Fruit fly (Drosophila melanogaster): Measurements from ENCODE around the gene CG32240.

CG32240 gene

DNA sequence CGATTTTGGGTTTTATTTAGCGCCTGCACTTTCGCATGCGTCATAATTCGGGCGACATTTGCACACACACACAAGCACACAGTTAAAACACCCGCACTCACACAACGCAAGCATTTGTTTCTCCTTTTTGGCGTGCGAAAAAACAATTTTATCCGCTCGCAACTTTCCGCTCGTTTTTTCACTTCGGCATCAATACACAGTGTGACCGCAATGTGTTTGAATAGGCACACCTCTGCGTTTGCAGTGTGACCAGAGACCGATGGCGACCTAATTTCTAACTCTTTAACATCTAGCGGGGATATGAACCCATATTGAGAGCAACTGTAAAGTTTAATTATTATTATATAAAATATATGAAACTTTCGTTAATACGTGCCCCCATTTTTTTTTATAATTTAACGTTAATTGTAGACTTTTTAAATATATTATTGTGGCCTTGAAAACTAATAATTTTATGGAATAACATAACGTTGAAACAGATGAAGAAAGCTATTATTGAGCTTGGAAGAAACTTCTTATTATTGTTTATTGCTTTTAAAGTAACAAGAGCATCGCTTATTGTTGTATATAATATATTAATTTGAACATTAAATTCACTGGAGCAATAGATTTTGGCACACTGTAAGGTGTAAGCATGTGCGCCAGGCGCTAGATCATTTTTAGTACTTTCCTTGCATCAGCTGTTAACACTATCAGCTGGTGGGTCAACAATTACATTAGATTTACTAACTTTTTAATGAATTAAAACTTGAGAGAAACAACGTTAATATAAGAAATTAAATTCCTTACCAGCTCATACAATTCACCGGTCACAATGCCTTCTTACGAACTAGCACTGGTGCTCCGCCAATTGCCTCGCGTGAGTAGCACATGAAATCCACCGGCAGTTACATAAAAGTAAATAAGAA lies 17.3 kb downstream of the CG32240 start, which contains the start of the genes Cip4 and mRpS6 (continued):
- TF ChIP-seq nerfin-1 (tag; optimal IDR thresholded peaks at IDR 0.05), result no peak
- TF ChIP-seq CG15479 (GFP tag; optimal IDR thresholded peaks at IDR 0.05), result peak; percentile 51
- no peak for TF ChIP-seq scrt (GFP tag; optimal IDR thresholded peaks at IDR 0.05)
- TF ChIP-seq Stat92E (GFP tag; optimal IDR thresholded peaks at IDR 0.05), result no peak
- no peak; the same call in 2 of the 3 replicates for TF ChIP-seq z (GFP tag; IDR thresholded peaks at IDR 0.05)
- TF ChIP-seq CG4707 (GFP tag; optimal IDR thresholded peaks at IDR 0.05), result no peak
- peak; percentile 87 for TF ChIP-seq CG13775 (GFP tag; optimal IDR thresholded peaks at IDR 0.05)
- peak; percentile 53; the same call in 1 of the 3 replicates for TF ChIP-seq jigr1 (GFP tag; IDR thresholded peaks at IDR 0.05)
- TF ChIP-seq yki (optimal IDR thresholded peaks at IDR 0.05), result no peak
- no peak for TF ChIP-seq CG10274 (GFP tag; optimal IDR thresholded peaks at IDR 0.05)
- TF ChIP-seq PHDP (tag; optimal IDR thresholded peaks at IDR 0.05), result peak; percentile 84
- peak; percentile 56 for TF ChIP-seq salm (tag; optimal IDR thresholded peaks at IDR 0.05)
- peak; percentile 59 for TF ChIP-seq CG33557 (GFP tag; optimal IDR thresholded peaks at IDR 0.05)
- TF ChIP-seq CG12071 (GFP tag; optimal IDR thresholded peaks at IDR 0.05), result no peak
- TF ChIP-seq lov (optimal IDR thresholded peaks at IDR 0.05), result no peak
- TF ChIP-seq lov (GFP tag; IDR thresholded peaks at IDR 0.05), result peak; percentile 65; the same call in 2 of the 3 replicates
- TF ChIP-seq CG1603 (tag; optimal IDR thresholded peaks at IDR 0.05), result peak; percentile 32
- no peak; the same call in 2 of the 3 replicates for TF ChIP-seq CG34224 (GFP tag; IDR thresholded peaks at IDR 0.05; ENCODE audit: partially characterized antibody)
- TF ChIP-seq CG31224 (GFP tag; IDR thresholded peaks at IDR 0.05), result peak; percentile 51; the same call in 1 of the 2 replicates
- no peak for TF ChIP-seq hbn (GFP tag; IDR thresholded peaks at IDR 0.05; ENCODE audit: partially characterized antibody)
- peak; percentile 76 for TF ChIP-seq CG10462 (GFP tag; optimal IDR thresholded peaks at IDR 0.05)
- no peak for TF ChIP-seq CG8290 (GFP tag; optimal IDR thresholded peaks at IDR 0.05)
- peak in 1 of 2 experiments; percentile 75 for TF ChIP-seq CG8290 (tag; optimal IDR thresholded peaks at IDR 0.05)
- no peak for TF ChIP-seq Dip2 (GFP tag; IDR thresholded peaks at IDR 0.05)
- TF ChIP-seq CG9609 (GFP tag; optimal IDR thresholded peaks at IDR 0.05), result no peak
- no peak for TF ChIP-seq zf30C (GFP tag; optimal IDR thresholded peaks at IDR 0.05)
- TF ChIP-seq CG4617 (GFP tag; optimal IDR thresholded peaks at IDR 0.05; ENCODE audit: borderline replicate concordance), result peak; percentile 53
- peak; percentile 54; the same call in 2 of the 3 replicates for TF ChIP-seq Aef1 (GFP tag; IDR thresholded peaks at IDR 0.05)
- TF ChIP-seq sr (GFP tag; IDR thresholded peaks at IDR 0.05), result no peak
- peak; percentile 25 for TF ChIP-seq CG3838 (GFP tag; optimal IDR thresholded peaks at IDR 0.05)
- peak; percentile 88 for TF ChIP-seq CG7839 (tag; optimal IDR thresholded peaks at IDR 0.05)
- peak; percentile 79; the same call in 2 of the 3 replicates for TF ChIP-seq otp (GFP tag; IDR thresholded peaks at IDR 0.05)
- no peak for TF ChIP-seq Dref (GFP tag; IDR thresholded peaks at IDR 0.05)
- peak; percentile 52 for TF ChIP-seq CG17568 (GFP tag; optimal IDR thresholded peaks at IDR 0.05)
- peak; percentile 77 for TF ChIP-seq Oli (tag; optimal IDR thresholded peaks at IDR 0.05)
- peak; percentile 39 for TF ChIP-seq HLH54F (GFP tag; optimal IDR thresholded peaks at IDR 0.05)
- peak; percentile 12; the same call in 1 of the 3 replicates for TF ChIP-seq Opbp (GFP tag; IDR thresholded peaks at IDR 0.05; ENCODE audit: partially characterized antibody)
- peak; percentile 63 for TF ChIP-seq ttk (GFP tag; IDR thresholded peaks at IDR 0.05)
- TF ChIP-seq gcm2 (GFP tag; optimal IDR thresholded peaks at IDR 0.05), result peak; percentile 1
- TF ChIP-seq CG7963 (GFP tag; IDR thresholded peaks at IDR 0.05; ENCODE audit: partially characterized antibody), result 0 out of 3 replicates have a peak, but pooled peaks have one; percentile 34
- no peak for TF ChIP-seq Dad (GFP tag; optimal IDR thresholded peaks at IDR 0.05)
- TF ChIP-seq bsh (GFP tag; optimal IDR thresholded peaks at IDR 0.05), result peak in 1 of 2 experiments; percentile 85
- peak; percentile 79 for TF ChIP-seq CG17359 (tag; optimal IDR thresholded peaks at IDR 0.05)
- peak; percentile 49 for TF ChIP-seq CG13287 (GFP tag; IDR thresholded peaks at IDR 0.05; ENCODE audit: partially characterized antibody)
- TF ChIP-seq fd64A (GFP tag; optimal IDR thresholded peaks at IDR 0.05), result no peak
- peak; percentile 84 for TF ChIP-seq CG1233 (GFP tag; optimal IDR thresholded peaks at IDR 0.05)
- TF ChIP-seq dimm (GFP tag; IDR thresholded peaks at IDR 0.05), result peak; percentile 64; the same call in 1 of the 2 replicates
- TF ChIP-seq chn (GFP tag; optimal IDR thresholded peaks at IDR 0.05), result peak; percentile 56

Data from whole organism, embryonic.